Fruit fly (Drosophila melanogaster): Measurements from ENCODE around the gene aurB.
A peak's percentile ranks its signal among the peaks of the same experiment; 100 is the strongest.

aurB gene

DNA sequence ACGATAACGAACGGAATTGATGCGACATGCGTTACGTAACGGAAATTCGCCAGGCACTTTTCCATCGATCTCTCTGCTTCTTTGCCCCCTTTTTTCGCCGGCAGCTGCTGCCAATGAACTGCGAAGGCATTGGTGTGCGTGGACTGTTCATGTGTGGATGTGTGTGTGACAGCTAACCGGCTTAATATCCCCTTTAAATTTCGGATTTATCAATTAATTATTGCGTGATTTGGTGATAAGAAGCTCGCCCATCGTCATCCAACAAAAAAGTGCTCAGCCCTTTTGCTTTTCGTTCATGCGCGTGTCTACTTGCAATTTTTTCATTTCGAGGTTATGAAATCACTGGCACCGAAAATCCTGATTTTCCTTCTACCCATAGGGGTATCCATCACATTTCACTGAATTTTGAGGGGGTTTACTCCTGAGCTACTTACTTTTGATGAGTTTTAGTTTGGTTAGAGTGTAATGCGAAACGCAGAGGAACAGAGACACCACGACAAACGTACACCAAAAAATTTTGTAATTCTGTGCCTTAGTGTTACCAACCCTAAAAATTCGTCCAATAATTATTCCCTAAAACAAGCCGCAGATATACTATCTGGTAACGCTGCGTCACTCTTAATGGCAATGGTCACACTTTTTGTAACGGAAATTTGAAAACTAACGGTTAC is 7.4 kb downstream of the aurB start, which contains the start of gene porin (continued):
- TF ChIP-seq az2 (GFP tag; optimal IDR thresholded peaks at IDR 0.05) (no peak), oc (tag; optimal IDR thresholded peaks at IDR 0.05) (no peak), CG10565 (GFP tag; optimal IDR thresholded peaks at IDR 0.05) (no peak), Fer1 (GFP tag; optimal IDR thresholded peaks at IDR 0.05) (peak; percentile 38), Hr39 (optimal IDR thresholded peaks at IDR 0.05) (no peak), CG10366 (GFP tag; IDR thresholded peaks at IDR 0.05) (no peak), Hr3 (GFP tag; optimal IDR thresholded peaks at IDR 0.05) (no peak), crc (GFP tag; optimal IDR thresholded peaks at IDR 0.05) (no peak), gfzf (GFP tag; optimal IDR thresholded peaks at IDR 0.05) (peak; percentile 98), Ravus (GFP tag; IDR thresholded peaks at IDR 0.05) (no peak), yki (optimal IDR thresholded peaks at IDR 0.05) (no peak), lov (optimal IDR thresholded peaks at IDR 0.05) (no peak), lov (GFP tag; IDR thresholded peaks at IDR 0.05) (no peak), CG13123 (GFP tag; optimal IDR thresholded peaks at IDR 0.05) (no peak), gsb (GFP tag; IDR thresholded peaks at IDR 0.05) (no peak), emc (GFP tag; optimal IDR thresholded peaks at IDR 0.05) (no peak), Gug (GFP tag; IDR thresholded peaks at IDR 0.05) (no peak), H2.0 (GFP tag; IDR thresholded peaks at IDR 0.05) (no peak), Scr (GFP tag; IDR thresholded peaks at IDR 0.05; ENCODE audit: partially characterized antibody) (0 out of 2 replicates have a peak, but pooled peaks have one; percentile 17), aop (GFP tag; IDR thresholded peaks at IDR 0.05) (no peak), usp (GFP tag; optimal IDR thresholded peaks at IDR 0.05) (no peak), CG14441 (GFP tag; IDR thresholded peaks at IDR 0.05) (no peak), row (GFP tag; IDR thresholded peaks at IDR 0.05) (no peak; the same call in 2 of the 3 replicates), CG6683 (GFP tag; optimal IDR thresholded peaks at IDR 0.05) (no peak), bab2 (GFP tag; optimal IDR thresholded peaks at IDR 0.05) (no peak), Adf1 (GFP tag; IDR thresholded peaks at IDR 0.05) (0 out of 2 replicates have a peak, but pooled peaks have one; percentile 17), ATbp (GFP tag; optimal IDR thresholded peaks at IDR 0.05) (no peak), Asciz (GFP tag; optimal IDR thresholded peaks at IDR 0.05) (no peak), CG12391 (tag; optimal IDR thresholded peaks at IDR 0.05) (peak; percentile 34), CG10209 (GFP tag; optimal IDR thresholded peaks at IDR 0.05) (no peak), Six4 (GFP tag; optimal IDR thresholded peaks at IDR 0.05) (no peak), hth (optimal IDR thresholded peaks at IDR 0.05) (no peak), CG30020 (tag; optimal IDR thresholded peaks at IDR 0.05) (no peak), mirr (GFP tag; optimal IDR thresholded peaks at IDR 0.05) (no peak), Jarid2 (GFP tag; optimal IDR thresholded peaks at IDR 0.05) (peak; percentile 60), esg (GFP tag; conservative IDR thresholded peaks at IDR 0.05) (no peak), CG32772 (GFP tag; IDR thresholded peaks at IDR 0.05) (no peak), ab (GFP tag; optimal IDR thresholded peaks at IDR 0.05) (no peak), stc (GFP tag; IDR thresholded peaks at IDR 0.05) (no peak), CG14050 (GFP tag; IDR thresholded peaks at IDR 0.05) (no peak), wdn (GFP tag; IDR thresholded peaks at IDR 0.05) (no peak), seq (GFP tag; IDR thresholded peaks at IDR 0.05) (no peak), ems (GFP tag; optimal IDR thresholded peaks at IDR 0.05) (no peak), croc (GFP tag; conservative IDR thresholded peaks at IDR 0.05) (no peak), peb (GFP tag; IDR thresholded peaks at IDR 0.05) (no peak), Hand (GFP tag; optimal IDR thresholded peaks at IDR 0.05) (no peak), slp2 (GFP tag; optimal IDR thresholded peaks at IDR 0.05) (no peak), ham (GFP tag; IDR thresholded peaks at IDR 0.05) (no peak), Oli (tag; optimal IDR thresholded peaks at IDR 0.05) (no peak), nmo (GFP tag; optimal IDR thresholded peaks at IDR 0.05) (peak; percentile 48), Aef1 (GFP tag; IDR thresholded peaks at IDR 0.05) (no peak), CG12942 (GFP tag; optimal IDR thresholded peaks at IDR 0.05) (no peak), ara (GFP tag; IDR thresholded peaks at IDR 0.05) (peak; percentile 16; the same call in 1 of the 2 replicates)
